Worm (Caenorhabditis elegans) whole organism, early embryonic: ENCODE results near the gene K10H10.9.

ENCODE experiments used
- B0310.2 ChIP-seq: sonication (generic microtip); optimal IDR thresholded peaks from 2 replicates; lab custom pipeline; 2016; ENCODE audit warnings: mild to moderate bottlenecking, missing genetic modification characterization, missing compliant biosample characterization
- aly-1 ChIP-seq: sonication (generic microtip); optimal IDR thresholded peaks from 2 replicates; lab custom pipeline; 2016; ENCODE audit warnings: missing genetic modification characterization, missing compliant biosample characterization
- ama-1 ChIP-seq: fragments of 150-350 bp; optimal IDR thresholded peaks from 2 replicates; lab custom pipeline; 2014
- ceh-13 ChIP-seq: fragments of 200-800 bp; sonication (Bioruptor generic); optimal IDR thresholded peaks from 2 replicates; lab custom pipeline; 2018; ENCODE audit warnings: mild to moderate bottlenecking, missing genetic modification characterization, missing compliant biosample characterization
- ets-7 ChIP-seq: sonication (generic microtip); optimal IDR thresholded peaks from 2 replicates; lab custom pipeline; 2016; ENCODE audit warnings: missing genotype, missing genetic modification characterization, missing compliant biosample characterization
- hmbx-1 ChIP-seq: sonication (generic microtip); optimal IDR thresholded peaks from 2 replicates; lab custom pipeline; 2016; ENCODE audit warnings: mild to moderate bottlenecking, missing genetic modification characterization, missing compliant biosample characterization
- tbx-11 ChIP-seq: fragments of 200-800 bp; sonication (Bioruptor generic); IDR thresholded peaks from 2 replicates; pipeline ENCODE4 v1.3.6; 2022; ENCODE audit warnings: missing genetic modification characterization, missing compliant biosample characterization
- tbx-37 ChIP-seq: fragments of 200-800 bp; sonication (Bioruptor generic); conservative IDR thresholded peaks from 2 replicates; pipeline ENCODE4 v1.3.6; 2022; ENCODE audit warnings: missing genetic modification reagents, missing genetic modification characterization, missing compliant biosample characterization
- tra-4 ChIP-seq: sonication (generic microtip); optimal IDR thresholded peaks from 2 replicates; lab custom pipeline; 2017; ENCODE audit warnings: missing genetic modification characterization, missing compliant biosample characterization

DNA sequence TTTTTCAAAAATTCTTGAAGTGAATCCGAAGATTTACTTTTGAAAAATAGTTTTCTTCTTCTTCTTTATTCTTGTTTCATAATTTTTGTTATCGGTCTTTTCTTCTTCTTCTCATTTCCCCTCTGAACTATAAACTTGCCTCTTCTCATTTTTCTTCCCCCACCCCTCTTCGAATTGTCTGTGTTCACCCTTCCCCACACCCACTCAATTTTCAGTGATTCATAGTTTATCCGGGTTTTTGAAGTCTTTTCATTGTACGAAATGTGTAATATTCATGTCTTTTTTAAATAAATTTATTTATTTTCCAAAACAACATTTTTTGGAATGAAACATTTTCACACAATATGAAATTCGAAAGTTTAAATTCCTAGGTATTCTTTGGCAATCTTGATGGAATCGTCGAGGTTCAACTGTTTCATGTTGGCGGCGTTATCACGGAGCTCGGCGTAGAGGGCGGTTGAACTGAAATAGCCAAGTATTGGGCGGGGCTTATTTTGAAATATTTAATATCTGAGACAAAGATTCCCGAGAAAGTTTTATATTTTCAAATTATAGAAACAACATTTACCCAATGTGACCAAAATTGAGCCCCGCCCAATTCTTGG is 22.2 kb downstream of the K10H10.9 start:
- no peak for TF ChIP-seq ets-7
- no peak for TF ChIP-seq aly-1 (tag; lab: Kevin White, UChicago)
- no peak for TF ChIP-seq tbx-37 (GFP tag; lab: Robert Waterston, UW)
- no peak for TF ChIP-seq ceh-13 (GFP tag; lab: Kevin White, UChicago)
- no peak for TF ChIP-seq ama-1 (lab: Kevin White, UChicago)
- TF ChIP-seq tra-4 (tag; lab: Kevin White, UChicago) = no peak
- TF ChIP-seq hmbx-1 = no peak
- TF ChIP-seq tbx-11 = no peak
- TF ChIP-seq B0310.2 (tag; lab: Kevin White, UChicago) = no peak
